Worm (Caenorhabditis elegans) whole organism, L4 larva: ENCODE measurements around the gene mnk-1.
A peak's percentile ranks its signal among the peaks of the same experiment; 100 is the strongest.

ENCODE experiments used
- F37D6.2 ChIP-seq: sonication (generic microtip); optimal IDR thresholded peaks from 2 replicates; lab custom pipeline; 2016; ENCODE audit warnings: mild to moderate bottlenecking, missing genetic modification characterization, missing compliant biosample characterization
- R02D3.7 ChIP-seq: fragments of 150-350 bp; sonication (generic microtip); optimal IDR thresholded peaks from 3 replicates; lab custom pipeline; 2014; ENCODE audit warnings: missing biosample characterization, missing genetic modification characterization
- T26A8.4 ChIP-seq: fragments of 200-800 bp; sonication (Bioruptor generic); IDR thresholded peaks from 2 replicates; pipeline ENCODE4 v1.3.6; 2022; ENCODE audit warnings: missing genetic modification characterization, missing compliant biosample characterization
- ZK337.2 ChIP-seq: fragments of 200-800 bp; sonication (Bioruptor generic); IDR thresholded peaks from 2 replicates; pipeline ENCODE4 v1.3.6; 2022; ENCODE audit warnings: missing genetic modification reagents, missing genetic modification characterization, missing compliant biosample characterization
- aha-1 ChIP-seq: fragments of 150-350 bp; peaks from one replicate; lab custom pipeline; 2014; ENCODE audit warnings: missing biosample characterization, missing genetic modification characterization
- aly-2 ChIP-seq: sonication (generic microtip); optimal IDR thresholded peaks from 2 replicates; lab custom pipeline; 2018; ENCODE audit warnings: missing biosample characterization, missing genetic modification characterization
- ama-1 ChIP-seq: fragments of 150-350 bp; optimal IDR thresholded peaks from 2 replicates; lab custom pipeline; 2014; ENCODE audit warnings: inconsistent platforms, mixed read lengths
- arid-1 ChIP-seq: fragments of 200-800 bp; sonication (Bioruptor generic); conservative IDR thresholded peaks from 2 replicates; pipeline ENCODE4 v1.3.6; 2022; ENCODE audit warnings: missing genetic modification reagents, missing genetic modification characterization, missing compliant biosample characterization
- attf-4 ChIP-seq: sonication (generic microtip); optimal IDR thresholded peaks from 3 replicates; lab custom pipeline; 2017; ENCODE audit warnings: missing biosample characterization, missing genetic modification characterization
- ceh-82 ChIP-seq: sonication (generic microtip); optimal IDR thresholded peaks from 2 replicates; lab custom pipeline; 2017; ENCODE audit warnings: missing biosample characterization, missing genetic modification characterization
- daf-16 ChIP-seq, 3 experiments: sonication (generic microtip); optimal IDR thresholded peaks; 2 replicates each; lab custom pipeline; 2016 to 2017; ENCODE audit warnings: missing genetic modification characterization in 3 of 3, missing genetic modification reagents in 3 of 3, mild to moderate bottlenecking in 2 of 3, missing compliant biosample characterization in 2 of 3, missing biosample characterization in 1 of 3, moderate library complexity in 1 of 3
- duxl-1 ChIP-seq: sonication (generic microtip); optimal IDR thresholded peaks from 2 replicates; lab custom pipeline; 2016; ENCODE audit warnings: mild to moderate bottlenecking, missing genetic modification characterization, moderate library complexity, missing compliant biosample characterization; ENCODE audit not compliant: poor library complexity
- fkh-10 ChIP-seq: fragments of 150-350 bp; optimal IDR thresholded peaks from 2 replicates; lab custom pipeline; 2014; ENCODE audit warnings: missing biosample characterization, missing genetic modification reagents, missing genetic modification characterization
- hlh-30 ChIP-seq: sonication (generic microtip); optimal IDR thresholded peaks from 2 replicates; lab custom pipeline; 2017; ENCODE audit warnings: antibody characterized with exemption, mild to moderate bottlenecking, missing genetic modification characterization, missing compliant biosample characterization; ENCODE audit not compliant: insufficient read depth
- lim-7 ChIP-seq: fragments of 200-800 bp; sonication (Bioruptor generic); IDR thresholded peaks from 2 replicates; pipeline ENCODE4 v1.3.6; 2022; ENCODE audit warnings: missing genetic modification characterization, missing compliant biosample characterization
- lin-1 ChIP-seq: fragments of 200-800 bp; sonication (Bioruptor generic); IDR thresholded peaks from 2 replicates; pipeline ENCODE4 v1.3.6; 2022; ENCODE audit warnings: missing genetic modification reagents, missing genetic modification characterization, missing compliant biosample characterization
- lin-38 ChIP-seq: fragments of 200-800 bp; sonication (Bioruptor generic); IDR thresholded peaks from 2 replicates; pipeline ENCODE4 v1.3.6; 2022; ENCODE audit warnings: missing genetic modification reagents, missing genetic modification characterization, missing compliant biosample characterization
- lsy-2 ChIP-seq, 2 experiments: fragments of 150-350 bp in 1 of 2; sonication (generic microtip) in 1 of 2; optimal IDR thresholded peaks; 2 replicates each; lab custom pipeline; 2014 to 2017; ENCODE audit warnings: missing biosample characterization in 2 of 2, missing genetic modification characterization in 2 of 2
- madf-5 ChIP-seq, 2 experiments: fragments of 200-800 bp; sonication (Bioruptor generic); IDR thresholded peaks; 2 replicates each; pipeline ENCODE4 v1.3.6; 2022; ENCODE audit warnings: missing compliant biosample characterization in 2 of 2, missing genetic modification characterization in 2 of 2
- madf-9 ChIP-seq: fragments of 200-800 bp; sonication (Bioruptor generic); conservative IDR thresholded peaks from 2 replicates; pipeline ENCODE4 v1.3.6; 2022; ENCODE audit warnings: missing genetic modification reagents, missing genetic modification characterization, missing compliant biosample characterization
- mdl-1 ChIP-seq, 2 experiments: fragments of 150-350 bp in 1 of 2; sonication (generic microtip) in 1 of 2; optimal IDR thresholded peaks; 2 replicates each; lab custom pipeline; 2014 to 2017; ENCODE audit warnings: missing biosample characterization in 2 of 2, missing genetic modification characterization in 2 of 2
- mdt-29 ChIP-seq: fragments of 200-800 bp; sonication (Bioruptor generic); IDR thresholded peaks from 2 replicates; pipeline ENCODE4 v1.3.6; 2022; ENCODE audit warnings: missing genetic modification reagents, missing genetic modification characterization, missing compliant biosample characterization
- mep-1 ChIP-seq: fragments of 150-350 bp; sonication (generic microtip); optimal IDR thresholded peaks from 3 replicates; lab custom pipeline; 2014; ENCODE audit warnings: missing biosample characterization, missing genetic modification characterization
- nhr-11 ChIP-seq: fragments of 150-350 bp; optimal IDR thresholded peaks from 2 replicates; lab custom pipeline; 2014; ENCODE audit warnings: missing biosample characterization, missing genetic modification characterization
- nhr-41 ChIP-seq: fragments of 200-800 bp; sonication (Bioruptor generic); IDR thresholded peaks from 2 replicates; pipeline ENCODE4 v1.3.6; 2022; ENCODE audit warnings: missing genetic modification reagents, missing genetic modification characterization, missing compliant biosample characterization
- rbr-2 ChIP-seq: sonication (generic microtip); optimal IDR thresholded peaks from 2 replicates; lab custom pipeline; 2016; ENCODE audit warnings: missing genotype, missing genetic modification characterization, missing compliant biosample characterization
- set-16 ChIP-seq: fragments of 200-800 bp; sonication (Bioruptor generic); IDR thresholded peaks from 2 replicates; pipeline ENCODE4 v1.3.6; 2022; ENCODE audit warnings: missing genetic modification reagents, missing genetic modification characterization, missing compliant biosample characterization
- snpc-1.2 ChIP-seq: fragments of 200-800 bp; sonication (Bioruptor generic); IDR thresholded peaks from 2 replicates; pipeline ENCODE4 v1.3.6; 2022; ENCODE audit warnings: missing genetic modification reagents, missing genetic modification characterization, missing compliant biosample characterization
- tag-97 ChIP-seq: fragments of 200-800 bp; sonication (Bioruptor generic); IDR thresholded peaks from 2 replicates; pipeline ENCODE4 v1.3.6; 2022; ENCODE audit warnings: missing genetic modification characterization, missing compliant biosample characterization
- tra-1 ChIP-seq: fragments of 200-800 bp; sonication (Bioruptor generic); IDR thresholded peaks from 2 replicates; pipeline ENCODE4 v1.3.6; 2022; ENCODE audit warnings: missing genetic modification reagents, missing genetic modification characterization, missing compliant biosample characterization
- unc-62 ChIP-seq, 3 experiments: fragments of 150-350 bp in 1 of 3; sonication (generic microtip); optimal IDR thresholded peaks in 2 of 3; peaks in 1 of 3; 1 replicate in 1 of 3; 2 replicates in 2 of 3; lab custom pipeline; 2014 to 2017; ENCODE audit warnings: missing biosample characterization in 3 of 3, missing genetic modification characterization in 3 of 3, missing genetic modification reagents in 3 of 3, missing genotype in 1 of 3
- zfp-2 ChIP-seq: sonication (generic microtip); optimal IDR thresholded peaks from 2 replicates; lab custom pipeline; 2016; ENCODE audit warnings: mild to moderate bottlenecking, missing genetic modification characterization, missing compliant biosample characterization
- ztf-7 ChIP-seq: fragments of 150-350 bp; optimal IDR thresholded peaks from 2 replicates; lab custom pipeline; 2014; ENCODE audit warnings: missing biosample characterization, missing genetic modification characterization

Gene mnk-1

ce11 chrII:10551985-10552736 is 2.7 kb downstream of the mnk-1 start (continued):
- no peak for TF ChIP-seq R02D3.7
- no peak for TF ChIP-seq aly-2 (tag; lab: Kevin White, UChicago)
- peak; percentile 6; the same call in 1 of the 2 replicates for TF ChIP-seq ZK337.2 (GFP tag; lab: Robert Waterston, UW)
- TF ChIP-seq lin-1, result peak; percentile 77; the same call in 1 of the 2 replicates
- TF ChIP-seq unc-62 (GFP tag; optimal IDR thresholded peaks at IDR 0.05 in 1 of 2; lab: Kevin White, UChicago), result peak in 1 of 2 experiments; percentile 100
- TF ChIP-seq unc-62 (tag; optimal IDR thresholded peaks at IDR 0.05; lab: Kevin White, UChicago), result no peak
- peak; percentile 61 for TF ChIP-seq ztf-7 (tag; lab: Kevin White, UChicago)
- TF ChIP-seq arid-1 (GFP tag; lab: Robert Waterston, UW), result peak; percentile 28; the same call in 1 of the 2 replicates
- TF ChIP-seq, all 104 proteins: peak for 66

- TF ChIP-seq nhr-11 (peak; percentile 25), hlh-30 (tag; lab: Kevin White, UChicago) (peak; percentile 14), unc-62 (GFP tag; optimal IDR thresholded peaks at IDR 0.05 in 1 of 2; lab: Kevin White, UChicago) (peak in 1 of 2 experiments; percentile 91), unc-62 (tag; optimal IDR thresholded peaks at IDR 0.05; lab: Kevin White, UChicago) (no peak), lim-7 (GFP tag; lab: Robert Waterston, UW) (no peak), madf-9 (GFP tag; lab: Robert Waterston, UW) (0 out of 2 replicates have a peak, but pooled peaks have one; percentile 16), rbr-2 (tag; lab: Kevin White, UChicago) (peak; percentile 14), fkh-10 (no peak), attf-4 (no peak), madf-5 (GFP tag; IDR thresholded peaks at IDR 0.05; lab: Robert Waterston, UW) (0 out of 4 replicates have a peak, but pooled peaks of 1 of the 2 experiments have one; percentile 7), mdl-1 (tag; optimal IDR thresholded peaks at IDR 0.05; lab: Kevin White, UChicago) (peak in 1 of 2 experiments; percentile 15), aha-1 (peak; percentile 92), mep-1 (tag; lab: Kevin White, UChicago) (peak; percentile 31), tag-97 (GFP tag; lab: Robert Waterston, UW) (no peak), ama-1 (lab: Kevin White, UChicago) (peak; percentile 79)
Measured at ce11 chrII:10550872-10551647, 3.8 kb downstream of the mnk-1 start.

- TF ChIP-seq T26A8.4 (GFP tag; lab: Robert Waterston, UW) (no peak; the same call in 1 of the 2 replicates), daf-16 (GFP tag; optimal IDR thresholded peaks at IDR 0.05; lab: Kevin White, UChicago) (no peak), daf-16 (tag; optimal IDR thresholded peaks at IDR 0.05; lab: Kevin White, UChicago) (peak; percentile 16), tra-1 (GFP tag; lab: Robert Waterston, UW) (no peak), ztf-7 (tag; lab: Kevin White, UChicago) (no peak), ama-1 (lab: Kevin White, UChicago) (peak; percentile 73), lsy-2 (tag; optimal IDR thresholded peaks at IDR 0.05; lab: Kevin White, UChicago) (peak in 1 of 2 experiments; percentile 27), duxl-1 (tag; lab: Kevin White, UChicago) (no peak), snpc-1.2 (GFP tag; lab: Robert Waterston, UW) (0 out of 2 replicates have a peak, but pooled peaks have one; percentile 7), aha-1 (peak; percentile 98), mdt-29 (GFP tag; lab: Robert Waterston, UW) (0 out of 2 replicates have a peak, but pooled peaks have one; percentile 36), nhr-41 (GFP tag; lab: Robert Waterston, UW) (no peak), zfp-2 (tag; lab: Kevin White, UChicago) (no peak), ceh-82 (no peak), unc-62 (GFP tag; optimal IDR thresholded peaks at IDR 0.05 in 1 of 2; lab: Kevin White, UChicago) (peak in 1 of 2 experiments; percentile 84), unc-62 (tag; optimal IDR thresholded peaks at IDR 0.05; lab: Kevin White, UChicago) (no peak), set-16 (peak; percentile 37; the same call in 1 of the 2 replicates), lin-38 (no peak), lim-7 (GFP tag; lab: Robert Waterston, UW) (no peak), F37D6.2 (no peak)
Measured at ce11 chrII:10550173-10550572, 4.7 kb downstream of the mnk-1 start.
